Worm (Caenorhabditis elegans): ENCODE data around the gene top-2.

Gene top-2

DNA sequence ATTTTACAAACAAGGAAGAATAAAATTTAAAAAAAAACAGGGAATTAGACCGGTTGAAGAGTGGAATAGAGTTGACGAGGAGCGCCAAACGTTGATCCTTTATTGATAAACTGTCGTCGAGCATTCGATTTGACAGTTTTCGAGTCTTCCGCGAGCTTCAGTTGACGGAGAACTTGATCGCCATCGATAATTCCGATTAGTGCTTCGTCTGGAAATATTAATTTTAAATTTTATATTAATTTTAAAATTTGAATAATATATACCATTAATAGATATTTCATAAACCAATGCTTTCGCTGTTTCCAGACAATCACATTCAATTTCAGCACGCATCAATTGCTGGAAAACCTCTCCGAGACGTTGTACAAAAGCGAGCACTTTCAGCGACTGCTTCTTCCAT lies 9.3 kb upstream of the top-2 start, which contains the start of gene K12D12.4:
Gene K12D12.4 (minus strand): TSS at position 101 of the 400 bp plus-strand sequence.
- TF ChIP-seq sea-1 (GFP tag; conservative IDR thresholded peaks at IDR 0.05), result no peak
- TF ChIP-seq ceh-36 (tag; optimal IDR thresholded peaks at IDR 0.05), result no peak
- TF ChIP-seq ets-7 (tag; optimal IDR thresholded peaks at IDR 0.05), result no peak
- TF ChIP-seq hmg-4 (GFP tag; optimal IDR thresholded peaks at IDR 0.05), result no peak
- no peak for TF ChIP-seq tbx-11 (GFP tag; IDR thresholded peaks at IDR 0.05)
- no peak for TF ChIP-seq flt-1 (GFP tag; IDR thresholded peaks at IDR 0.05)
- no peak for TF ChIP-seq ama-1 (optimal IDR thresholded peaks at IDR 0.05)
- TF ChIP-seq B0310.2 (tag; optimal IDR thresholded peaks at IDR 0.05), result no peak
- no peak for TF ChIP-seq aly-1 (tag; optimal IDR thresholded peaks at IDR 0.05)
- no peak for TF ChIP-seq tra-4 (tag; optimal IDR thresholded peaks at IDR 0.05)
- TF ChIP-seq pes-1 (GFP tag; IDR thresholded peaks at IDR 0.05), result no peak
- no peak for TF ChIP-seq F13C5.2 (tag; optimal IDR thresholded peaks at IDR 0.05)
- TF ChIP-seq tbx-37 (GFP tag; conservative IDR thresholded peaks at IDR 0.05), result no peak

DNA sequence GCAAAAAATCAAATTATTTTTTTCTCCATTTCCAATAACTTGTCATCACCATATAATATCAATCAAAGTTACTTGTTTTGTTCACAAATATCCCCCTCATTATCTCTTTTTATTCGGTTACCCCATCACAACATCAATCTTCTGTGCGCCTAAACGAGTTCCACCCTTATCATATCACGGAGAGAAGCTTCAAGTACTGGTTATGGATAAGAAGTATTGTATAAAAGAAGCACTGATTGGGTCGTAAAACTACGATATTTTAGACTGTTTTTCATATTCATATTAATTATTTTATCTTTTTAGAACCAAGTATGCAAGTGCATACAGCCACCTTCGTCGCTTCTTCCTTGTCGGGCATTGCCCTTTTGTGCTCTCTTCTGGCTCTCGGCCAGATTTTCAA lies 6.7 kb upstream of the top-2 start, which contains the start of gene col-84:
Gene col-84 (plus strand): TSS at position 301 of the 400 bp plus-strand sequence.
- TF ChIP-seq pes-1 (GFP tag; IDR thresholded peaks at IDR 0.05) (no peak), hmbx-1 (tag; optimal IDR thresholded peaks at IDR 0.05) (no peak), tra-4 (tag; optimal IDR thresholded peaks at IDR 0.05) (no peak), scrt-1 (GFP tag; IDR thresholded peaks at IDR 0.05) (no peak), tbx-11 (GFP tag; IDR thresholded peaks at IDR 0.05) (no peak), B0310.2 (tag; optimal IDR thresholded peaks at IDR 0.05) (no peak)

DNA sequence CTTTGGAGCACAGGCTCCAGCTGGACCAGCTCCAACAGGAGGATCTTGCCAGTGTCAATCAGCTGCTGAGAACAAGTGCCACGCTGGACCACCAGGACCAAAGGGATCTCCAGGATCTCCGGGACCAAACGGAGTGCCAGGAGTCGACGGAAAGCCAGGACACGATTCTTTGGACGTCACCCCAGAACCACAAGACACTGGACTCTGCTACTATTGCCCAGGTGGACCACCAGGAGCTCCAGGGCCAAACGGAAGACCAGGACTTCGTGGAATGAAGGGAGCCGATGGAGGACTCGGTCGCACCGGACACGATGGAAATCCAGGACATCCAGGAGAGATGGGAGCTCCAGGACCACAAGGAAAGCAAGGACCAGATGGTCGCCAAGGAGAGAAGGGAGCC lies 6.1 kb upstream of the top-2 start:
- TF ChIP-seq tbx-37 (GFP tag; conservative IDR thresholded peaks at IDR 0.05) (no peak), F13C5.2 (tag; optimal IDR thresholded peaks at IDR 0.05) (no peak), ets-7 (tag; optimal IDR thresholded peaks at IDR 0.05) (no peak), scrt-1 (GFP tag; IDR thresholded peaks at IDR 0.05) (no peak)

DNA sequence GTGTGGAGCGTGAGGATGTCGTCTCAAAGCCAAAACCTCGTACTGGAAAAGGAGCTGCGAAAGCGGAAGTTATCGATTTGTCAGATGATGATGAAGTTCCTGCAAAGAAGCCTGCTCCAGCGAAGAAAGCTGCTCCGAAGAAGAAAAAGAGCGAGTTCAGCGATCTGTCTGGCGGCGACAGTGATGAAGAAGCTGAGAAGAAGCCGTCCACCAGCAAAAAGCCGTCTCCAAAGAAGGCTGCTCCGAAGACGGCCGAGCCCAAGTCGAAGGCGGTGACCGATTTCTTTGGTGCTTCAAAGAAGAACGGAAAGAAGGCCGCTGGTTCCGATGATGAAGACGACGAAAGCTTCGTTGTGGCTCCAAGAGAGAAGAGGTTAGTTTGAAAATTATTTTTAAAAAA lies 4.8 kb downstream of the top-2 start:
- no peak for TF ChIP-seq scrt-1 (GFP tag; IDR thresholded peaks at IDR 0.05)
- no peak for TF ChIP-seq aly-1 (tag; optimal IDR thresholded peaks at IDR 0.05)
- TF ChIP-seq hmg-4 (GFP tag; optimal IDR thresholded peaks at IDR 0.05), result no peak
- peak; percentile 8 for TF ChIP-seq ceh-36 (tag; optimal IDR thresholded peaks at IDR 0.05)
- no peak for TF ChIP-seq flt-1 (GFP tag; IDR thresholded peaks at IDR 0.05)
- TF ChIP-seq sea-1 (GFP tag; conservative IDR thresholded peaks at IDR 0.05), result 0 out of 2 replicates have a peak, but pooled peaks have one; percentile 8
- no peak for TF ChIP-seq tbx-37 (GFP tag; conservative IDR thresholded peaks at IDR 0.05)
- no peak for TF ChIP-seq ceh-13 (GFP tag; optimal IDR thresholded peaks at IDR 0.05)
- TF ChIP-seq hnd-1 (tag; optimal IDR thresholded peaks at IDR 0.05), result no peak
- TF ChIP-seq tbx-11 (GFP tag; IDR thresholded peaks at IDR 0.05), result no peak
- no peak for TF ChIP-seq F13C5.2 (tag; optimal IDR thresholded peaks at IDR 0.05)
- TF ChIP-seq B0310.2 (tag; optimal IDR thresholded peaks at IDR 0.05), result no peak
- no peak for TF ChIP-seq hmbx-1 (tag; optimal IDR thresholded peaks at IDR 0.05)
- TF ChIP-seq ets-7 (tag; optimal IDR thresholded peaks at IDR 0.05), result no peak

DNA sequence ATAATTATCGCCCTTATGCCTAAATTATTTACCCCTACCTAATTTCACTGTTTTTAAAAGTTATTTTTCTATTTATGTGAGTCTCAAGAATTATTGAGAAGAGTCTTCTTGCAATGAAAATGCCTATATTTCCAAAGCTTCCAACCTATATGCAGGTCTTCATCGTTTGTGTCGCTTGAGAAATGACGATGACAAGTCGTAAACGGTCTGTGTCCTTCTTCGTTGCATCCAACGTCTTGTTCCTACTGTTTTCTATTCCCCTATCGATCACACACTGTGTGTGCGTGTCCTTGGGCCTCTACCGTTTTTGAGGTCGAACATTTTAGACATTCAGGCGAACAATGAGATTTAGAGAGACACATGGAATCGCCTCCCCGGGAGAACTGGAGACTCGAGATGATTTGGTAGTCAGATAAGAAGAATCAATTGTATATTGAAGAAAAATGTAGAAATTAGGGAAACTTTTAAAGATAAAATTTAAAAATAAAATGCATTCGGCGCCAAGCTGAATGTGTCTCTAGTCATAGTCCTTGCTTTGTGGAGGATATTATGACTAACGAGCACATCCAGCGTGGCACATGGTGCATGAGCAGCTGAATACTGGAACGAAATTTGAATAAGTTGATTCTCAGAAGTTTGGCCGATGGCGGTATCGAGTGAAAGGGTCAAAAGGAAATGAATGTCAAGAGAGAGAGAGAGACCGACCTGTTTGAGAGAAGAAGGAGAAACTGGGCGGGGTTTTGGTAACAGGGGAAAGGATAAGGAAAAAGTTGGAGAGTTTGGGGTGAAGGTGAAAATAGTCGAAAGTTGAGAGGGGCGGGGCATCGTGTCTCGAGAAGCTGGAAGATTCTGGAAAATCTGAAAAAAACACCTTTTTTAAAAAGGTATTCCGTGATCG lies 5.8 kb downstream of the top-2 start:
- TF ChIP-seq tbx-37 (GFP tag; conservative IDR thresholded peaks at IDR 0.05) (no peak), pes-1 (GFP tag; IDR thresholded peaks at IDR 0.05) (peak; percentile 29; the same call in 1 of the 2 replicates), ama-1 (optimal IDR thresholded peaks at IDR 0.05) (peak; percentile 88)

DNA sequence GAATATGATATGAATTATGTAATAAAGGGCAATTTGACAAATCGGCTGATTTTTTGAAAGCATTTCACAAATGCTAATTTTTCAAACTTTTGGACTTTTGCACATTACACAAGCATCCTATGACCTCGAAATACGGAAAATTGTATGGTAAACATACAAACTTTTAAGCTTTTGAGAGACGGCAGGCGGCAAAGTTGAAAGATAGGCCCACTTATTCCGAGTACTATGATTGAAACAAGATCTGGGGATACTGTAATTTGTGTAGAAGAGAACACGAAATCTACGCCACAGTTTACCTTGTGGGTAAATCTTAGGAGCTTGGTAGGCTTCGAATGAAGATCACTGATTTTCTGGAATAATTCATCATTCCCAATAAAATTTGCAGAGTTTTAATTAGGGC lies 8.7 kb downstream of the top-2 start, which contains the start of gene ZK930.6:
Gene ZK930.6 (plus strand): TSS at position 301 of the 400 bp plus-strand sequence.
- TF ChIP-seq scrt-1 (GFP tag; IDR thresholded peaks at IDR 0.05) (no peak), pes-1 (GFP tag; IDR thresholded peaks at IDR 0.05) (no peak), F13C5.2 (tag; optimal IDR thresholded peaks at IDR 0.05) (no peak)

DNA sequence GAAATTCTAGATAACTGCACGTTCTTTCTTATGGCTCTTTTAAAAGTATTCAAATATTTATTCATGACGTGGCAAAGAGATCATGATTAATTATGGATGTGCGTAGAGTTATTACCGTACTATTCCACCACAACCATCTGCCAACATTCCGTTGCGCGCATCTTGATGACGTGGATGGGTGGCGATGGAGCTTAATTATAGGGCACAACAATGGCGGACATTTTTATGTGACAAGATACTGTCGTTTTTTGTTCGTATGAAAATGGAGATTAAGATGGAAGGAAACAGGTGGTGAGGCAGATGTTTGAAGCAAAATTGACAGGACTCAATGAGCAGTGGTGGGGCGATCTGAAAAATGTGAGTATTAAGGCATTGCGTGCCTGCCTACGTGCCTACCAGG lies 12.8 kb downstream of the top-2 start:
- TF ChIP-seq ceh-36 (tag; optimal IDR thresholded peaks at IDR 0.05) (peak; percentile 48), pes-1 (GFP tag; IDR thresholded peaks at IDR 0.05) (no peak)

DNA sequence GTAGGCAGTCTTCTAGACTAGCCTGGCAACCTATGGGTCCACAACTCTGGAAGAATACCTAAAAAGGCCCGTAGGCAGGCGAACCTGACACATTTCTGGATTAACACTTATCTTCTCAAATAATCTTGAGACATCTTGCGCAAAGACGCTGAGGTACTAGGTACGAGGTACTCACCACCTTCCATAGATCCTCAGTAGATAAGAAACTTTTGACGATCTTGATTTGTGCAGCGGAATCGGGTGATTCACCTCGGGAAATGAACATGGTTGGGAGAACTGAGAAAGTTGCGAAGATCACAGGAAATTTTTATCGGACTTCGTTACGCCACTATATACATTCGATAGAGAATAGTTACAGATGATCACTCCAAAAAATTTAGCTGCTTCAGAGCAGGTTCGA lies 13.2 kb downstream of the top-2 start:
- TF ChIP-seq hnd-1 (tag; optimal IDR thresholded peaks at IDR 0.05) (no peak), ets-7 (tag; optimal IDR thresholded peaks at IDR 0.05) (no peak), B0310.2 (tag; optimal IDR thresholded peaks at IDR 0.05) (no peak), hmg-4 (GFP tag; optimal IDR thresholded peaks at IDR 0.05) (no peak), sea-1 (GFP tag; conservative IDR thresholded peaks at IDR 0.05) (no peak), scrt-1 (GFP tag; IDR thresholded peaks at IDR 0.05) (no peak), F13C5.2 (tag; optimal IDR thresholded peaks at IDR 0.05) (no peak), pes-1 (GFP tag; IDR thresholded peaks at IDR 0.05) (no peak), tbx-11 (GFP tag; IDR thresholded peaks at IDR 0.05) (no peak)
